In the genomic region with DNA sequence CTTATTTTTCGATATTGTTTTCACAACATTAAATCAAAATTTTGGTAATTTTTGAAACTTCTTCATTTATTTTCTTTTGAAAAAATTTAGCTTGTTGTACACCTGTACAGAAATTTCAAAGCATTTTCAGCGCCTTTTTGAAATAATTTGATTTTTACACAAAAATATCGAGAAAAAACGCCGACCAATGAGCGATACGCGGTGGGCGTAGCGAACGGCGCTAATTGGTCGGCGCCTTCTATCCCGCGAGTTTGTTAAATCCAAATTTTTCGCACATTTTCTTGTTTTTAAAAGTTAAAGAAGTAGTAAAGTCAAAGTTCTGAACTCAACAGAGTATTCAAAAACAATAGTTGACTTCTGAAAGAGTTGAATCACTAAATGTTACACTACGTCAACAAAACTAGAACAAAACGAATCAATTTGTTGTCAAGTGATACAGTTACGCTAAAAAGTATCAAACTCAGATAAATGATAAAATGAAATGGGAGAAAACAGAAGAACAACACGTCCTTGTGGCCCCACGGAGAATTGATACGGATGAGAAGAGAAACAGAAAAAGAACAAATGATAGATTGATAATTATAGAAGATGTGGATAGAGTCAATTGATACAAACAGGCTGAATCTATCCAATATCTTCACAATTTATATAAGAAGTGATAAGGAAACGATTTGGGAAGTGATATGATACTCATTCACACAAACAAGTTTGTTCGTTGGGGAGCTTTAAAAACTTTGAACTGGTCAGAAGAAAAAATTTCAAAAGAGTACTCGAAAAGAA, we compare ENCODE assay signal across 3 worm cellular contexts.
TF ChIP-seq lines count a peak whose summit lies in the region.

No protein-coding gene starts in this region.

TF ChIP-seq in whole organism, L1 larva, 84 proteins besides CTCF, POLR2A, EP300 and RAD21 (continued from another document):
- TF ChIP-seq xbp-1 (tag; optimal IDR thresholded peaks at IDR 0.05; lab: Kevin White, UChicago) (no peak), lin-13 (GFP tag; optimal IDR thresholded peaks at IDR 0.05; lab: Kevin White, UChicago) (no peak), unc-130 (tag; optimal IDR thresholded peaks at IDR 0.05; lab: Kevin White, UChicago) (no peak)

TF ChIP-seq in whole organism, L3 larva, 47 proteins besides CTCF, POLR2A, EP300 and RAD21 (continued from another document):
- no peak for TF ChIP-seq aly-2 (tag; optimal IDR thresholded peaks at IDR 0.05; lab: Kevin White, UChicago)

TF ChIP-seq in whole organism, L4 larva, 104 proteins besides CTCF, POLR2A, EP300 and RAD21 (continued from another document):
- TF ChIP-seq ces-1 (GFP tag; optimal IDR thresholded peaks at IDR 0.05; lab: Kevin White, UChicago): no peak
